Fruit fly (Drosophila melanogaster): ENCODE data around the gene CG15760.

- TF ChIP-seq insv (optimal IDR thresholded peaks at IDR 0.05) = no peak
- TF ChIP-seq Sin3A (optimal IDR thresholded peaks at IDR 0.05) = no peak
- no peak for TF ChIP-seq ttk (optimal IDR thresholded peaks at IDR 0.05)
- no peak for TF ChIP-seq psq (optimal IDR thresholded peaks at IDR 0.05)
These were observed 24.7 kb upstream of the CG15760 start for dm6 chrX:13644696-13645393.
